Fruit fly (Drosophila melanogaster): Measurements from ENCODE around the gene CG10650.

- TF ChIP-seq CG7101 (tag; optimal IDR thresholded peaks at IDR 0.05) = no peak
- TF ChIP-seq CG7045 (GFP tag; optimal IDR thresholded peaks at IDR 0.05) = no peak
- no peak for TF ChIP-seq CG14711 (tag; optimal IDR thresholded peaks at IDR 0.05)
- no peak for TF ChIP-seq Mnt (GFP tag; optimal IDR thresholded peaks at IDR 0.05)
- TF ChIP-seq pad (GFP tag; optimal IDR thresholded peaks at IDR 0.05) = no peak
- no peak for TF ChIP-seq CG12768 (GFP tag; optimal IDR thresholded peaks at IDR 0.05)
- TF ChIP-seq ovo (GFP tag; optimal IDR thresholded peaks at IDR 0.05) = no peak
- TF ChIP-seq kay (GFP tag; ENCODE audit: borderline replicate concordance) = no peak
- TF ChIP-seq cic (GFP tag; optimal IDR thresholded peaks at IDR 0.05) = no peak
These were observed 27.8 kb downstream of the CG10650 start for dm6 chr2L:18967897-18968296.
